Worm (Caenorhabditis elegans): ENCODE measurements around the gene F44A2.7.

- TF ChIP-seq ceh-83 (GFP tag; optimal IDR thresholded peaks at IDR 0.05) (no peak), nhr-28 (tag; optimal IDR thresholded peaks at IDR 0.05) (no peak), sptf-1 (tag; optimal IDR thresholded peaks at IDR 0.05) (no peak), drap-1 (GFP tag; optimal IDR thresholded peaks at IDR 0.05) (no peak), ztf-11 (tag; optimal IDR thresholded peaks at IDR 0.05) (no peak), hlh-1 (tag; optimal IDR thresholded peaks at IDR 0.05) (no peak), elt-3 (tag; optimal IDR thresholded peaks at IDR 0.05) (no peak)
Measured at ce11 chrV:9352947-9353346, 31.7 kb downstream of the F44A2.7 start, which contains the start of gene srx-46.

Measured in whole organism, mixed stage, embryonic.